Worm (Caenorhabditis elegans): ENCODE results near the gene F10G7.5.

Gene F10G7.5

DNA sequence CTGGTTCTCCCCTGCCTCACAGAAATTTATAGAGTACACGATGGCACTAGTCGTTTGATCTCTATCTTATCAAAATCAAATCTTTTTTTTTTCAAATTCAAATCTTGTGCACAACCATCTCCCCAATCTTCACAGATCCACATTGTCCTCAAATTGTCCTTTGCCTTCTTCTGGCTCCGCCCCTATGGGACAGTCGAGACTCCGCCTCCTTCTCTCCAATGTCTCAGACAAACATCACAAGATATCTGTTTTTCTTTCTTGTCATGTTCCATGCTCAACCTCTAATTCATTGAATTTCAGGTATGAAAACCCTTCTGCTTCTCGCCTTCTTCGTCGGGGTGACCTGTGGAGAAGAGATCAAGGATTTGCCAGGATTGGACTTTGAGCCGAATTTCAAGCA is 44.1 kb downstream of the F10G7.5 start, which contains the start of gene ctsa-1.1:
Gene ctsa-1.1 (plus strand): TSS at position 301 of the 400 bp plus-strand sequence.
- TF ChIP-seq ceh-82 (tag; optimal IDR thresholded peaks at IDR 0.05) = no peak
- peak; percentile 8 for TF ChIP-seq rnt-1 (tag; optimal IDR thresholded peaks at IDR 0.05)

DNA sequence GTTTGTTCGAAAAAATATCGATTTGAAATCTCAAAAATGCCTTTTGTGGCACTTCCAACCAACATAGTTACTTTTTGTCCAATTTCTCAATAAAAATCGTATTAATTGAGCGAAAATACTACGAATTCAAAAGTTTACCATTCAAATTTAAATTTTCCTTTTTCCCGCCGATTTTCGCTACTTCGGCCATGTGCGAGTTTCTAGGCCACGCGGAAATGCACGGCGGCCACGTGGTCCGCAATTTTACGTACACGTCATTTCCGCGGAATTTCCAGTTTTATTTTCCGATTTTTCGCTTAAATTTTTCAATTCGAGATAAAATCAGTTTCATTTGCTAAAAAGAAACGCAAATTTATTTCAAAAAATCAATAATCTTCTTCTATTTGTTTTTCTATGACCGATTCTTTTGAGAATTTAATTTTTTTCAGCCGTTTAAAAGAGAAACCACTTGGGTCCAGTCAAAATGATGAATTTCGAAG is 46.8 kb downstream of the F10G7.5 start, which contains the start of gene eas-1:
Gene eas-1 (plus strand): TSS at position 429 of the 479 bp plus-strand sequence.
- TF ChIP-seq elt-2 (tag; optimal IDR thresholded peaks at IDR 0.05) (peak; percentile 91), egl-27 (tag; optimal IDR thresholded peaks at IDR 0.05) (no peak), nhr-11 (tag; optimal IDR thresholded peaks at IDR 0.05) (no peak), xbp-1 (tag; optimal IDR thresholded peaks at IDR 0.05) (peak; percentile 97), nhr-237 (tag; optimal IDR thresholded peaks at IDR 0.05) (peak; percentile 26), unc-98 (GFP tag; IDR thresholded peaks at IDR 0.05) (peak; percentile 85), dpl-1 (GFP tag; optimal IDR thresholded peaks at IDR 0.05) (peak; percentile 92 to 96 (median 95)), lin-15B (tag; optimal IDR thresholded peaks at IDR 0.05) (peak; percentile 55), swsn-7 (tag; optimal IDR thresholded peaks at IDR 0.05) (peak; percentile 79), alr-1 (tag; optimal IDR thresholded peaks at IDR 0.05; ENCODE audit: borderline replicate concordance) (no peak), fos-1 (tag; optimal IDR thresholded peaks at IDR 0.05) (peak; percentile 52), zag-1 (tag; optimal IDR thresholded peaks at IDR 0.05) (no peak), jun-1 (tag; optimal IDR thresholded peaks at IDR 0.05) (peak; percentile 73), tlp-1 (tag; optimal IDR thresholded peaks at IDR 0.05) (no peak), ces-1 (GFP tag; optimal IDR thresholded peaks at IDR 0.05) (no peak), ceh-8 (GFP tag; optimal IDR thresholded peaks at IDR 0.05) (peak; percentile 63), grh-1 (GFP tag; IDR thresholded peaks at IDR 0.05) (peak; percentile 61), nhr-71 (tag; optimal IDR thresholded peaks at IDR 0.05) (peak; percentile 91), sox-4 (tag; optimal IDR thresholded peaks at IDR 0.05) (peak; percentile 87), nhr-20 (tag; optimal IDR thresholded peaks at IDR 0.05) (peak; percentile 86), C16A3.4 (tag; optimal IDR thresholded peaks at IDR 0.05) (peak; percentile 71), dsc-1 (tag; optimal IDR thresholded peaks at IDR 0.05) (peak; percentile 86), ztf-11 (tag; optimal IDR thresholded peaks at IDR 0.05) (peak in 1 of 2 experiments; percentile 88), pax-3 (tag; optimal IDR thresholded peaks at IDR 0.05) (peak; percentile 87), C34B4.2 (tag; optimal IDR thresholded peaks at IDR 0.05) (no peak), mep-1 (tag; optimal IDR thresholded peaks at IDR 0.05) (peak; percentile 82), unc-130 (tag; optimal IDR thresholded peaks at IDR 0.05) (peak; percentile 18), nhr-28 (tag; optimal IDR thresholded peaks at IDR 0.05) (no peak), lsy-2 (tag; optimal IDR thresholded peaks at IDR 0.05) (peak; percentile 82 to 87), fkh-10 (GFP tag; optimal IDR thresholded peaks at IDR 0.05) (peak; percentile 25), hlh-4 (tag; optimal IDR thresholded peaks at IDR 0.05) (no peak), nhr-19 (GFP tag; conservative IDR thresholded peaks at IDR 0.05) (peak; percentile 82), efl-1 (optimal IDR thresholded peaks at IDR 0.05) (peak; percentile 97 to 100), efl-1 (GFP tag; optimal IDR thresholded peaks at IDR 0.05 in 1 of 2) (peak; percentile 96 to 99), nhr-12 (tag; optimal IDR thresholded peaks at IDR 0.05) (no peak), mdl-1 (tag; optimal IDR thresholded peaks at IDR 0.05) (peak; percentile 20 to 88), unc-30 (tag; optimal IDR thresholded peaks at IDR 0.05) (no peak), lin-35 (GFP tag; optimal IDR thresholded peaks at IDR 0.05) (peak; percentile 96 to 97), snu-23 (GFP tag; optimal IDR thresholded peaks at IDR 0.05) (peak; percentile 86), hpl-2 (GFP tag; optimal IDR thresholded peaks at IDR 0.05) (peak; percentile 47), nhr-76 (tag; optimal IDR thresholded peaks at IDR 0.05) (no peak), ama-1 (optimal IDR thresholded peaks at IDR 0.05) (no peak), snpc-4 (tag; optimal IDR thresholded peaks at IDR 0.05) (peak; percentile 67), ceh-63 (GFP tag; optimal IDR thresholded peaks at IDR 0.05) (no peak), ztf-4 (tag; optimal IDR thresholded peaks at IDR 0.05) (no peak), mef-2 (tag; optimal IDR thresholded peaks at IDR 0.05) (peak; percentile 9), nhr-77 (tag; optimal IDR thresholded peaks at IDR 0.05) (no peak), efl-3 (GFP tag; optimal IDR thresholded peaks at IDR 0.05) (peak; percentile 29), fkh-8 (tag; optimal IDR thresholded peaks at IDR 0.05) (peak; percentile 82), lin-39 (tag; optimal IDR thresholded peaks at IDR 0.05) (peak; percentile 35)

All from whole organism, L1 larva.